Fruit fly (Drosophila melanogaster): ENCODE data around the gene CG16888.

DNA sequence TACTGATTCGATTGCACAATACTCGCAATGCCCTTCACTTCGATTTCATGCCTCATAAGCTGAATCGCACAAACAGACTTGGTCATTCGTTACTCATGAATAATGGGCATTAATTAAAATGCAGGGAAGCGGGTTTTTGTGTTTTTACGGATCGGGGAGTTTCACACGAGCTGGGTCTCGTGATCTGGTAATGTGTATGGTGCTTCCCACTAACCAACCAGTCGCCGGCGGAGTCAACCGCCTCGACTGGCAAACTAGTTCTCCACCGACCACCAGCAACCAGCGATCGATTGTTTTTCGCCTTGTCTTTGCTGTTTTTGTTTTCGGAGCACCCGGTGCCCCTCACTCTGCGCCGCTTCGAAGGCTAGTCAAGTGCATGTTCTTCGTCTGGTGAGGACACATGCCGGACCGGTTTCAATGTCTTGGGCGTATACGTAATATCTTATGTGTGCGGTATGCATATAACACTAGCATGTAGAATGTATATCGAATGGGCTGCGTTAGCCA is 8.4 kb downstream of the CG16888 start:
- TF ChIP-seq Hnf4 (GFP tag; optimal IDR thresholded peaks at IDR 0.05) = no peak
- TF ChIP-seq Sp1 (GFP tag; optimal IDR thresholded peaks at IDR 0.05) = no peak
- no peak for TF ChIP-seq br (GFP tag; optimal IDR thresholded peaks at IDR 0.05)
- no peak for TF ChIP-seq Myc (optimal IDR thresholded peaks at IDR 0.05)
- no peak for TF ChIP-seq lola (GFP tag; optimal IDR thresholded peaks at IDR 0.05)
- TF ChIP-seq sage (GFP tag; optimal IDR thresholded peaks at IDR 0.05) = no peak
- no peak for TF ChIP-seq dl (GFP tag; optimal IDR thresholded peaks at IDR 0.05; ENCODE audit: insufficient read depth in 1 of 2, partially characterized antibody in 2 of 2)
- no peak for TF ChIP-seq Jra (GFP tag; optimal IDR thresholded peaks at IDR 0.05)
- no peak for TF ChIP-seq dmrt93B (GFP tag; optimal IDR thresholded peaks at IDR 0.05)
- TF ChIP-seq sv (GFP tag; optimal IDR thresholded peaks at IDR 0.05) = no peak
- no peak for TF ChIP-seq ey (GFP tag; optimal IDR thresholded peaks at IDR 0.05)
- TF ChIP-seq h (GFP tag; optimal IDR thresholded peaks at IDR 0.05) = no peak
- TF ChIP-seq Dfd (GFP tag; optimal IDR thresholded peaks at IDR 0.05) = no peak
- no peak for TF ChIP-seq fru (GFP tag; optimal IDR thresholded peaks at IDR 0.05)

Data from whole organism, wandering third instar larva.